Worm (Caenorhabditis elegans): ENCODE measurements around the gene ints-9.

The ints-9 gene

ce11 chrV:7532947-7533346, 42.7 kb upstream of the ints-9 start, which contains the start of gene C54F6.3:
Gene C54F6.3 (plus strand): TSS chrV:7533247.
- TF ChIP-seq daf-12 (tag; optimal IDR thresholded peaks at IDR 0.05) (no peak), nhr-111 (GFP tag; optimal IDR thresholded peaks at IDR 0.05) (no peak), ZK337.2 (GFP tag; IDR thresholded peaks at IDR 0.05) (no peak), hlh-11 (tag; optimal IDR thresholded peaks at IDR 0.05) (no peak), fkh-10 (GFP tag; optimal IDR thresholded peaks at IDR 0.05) (no peak), daf-16 (GFP tag; optimal IDR thresholded peaks at IDR 0.05) (no peak), daf-16 (tag; optimal IDR thresholded peaks at IDR 0.05) (no peak), madf-9 (GFP tag; conservative IDR thresholded peaks at IDR 0.05) (no peak), dve-1 (tag; optimal IDR thresholded peaks at IDR 0.05; ENCODE audit: insufficient read depth) (no peak), nhr-11 (tag; optimal IDR thresholded peaks at IDR 0.05) (no peak), nhr-41 (GFP tag; IDR thresholded peaks at IDR 0.05) (no peak), vab-7 (GFP tag; IDR thresholded peaks at IDR 0.05) (no peak), attf-4 (tag; optimal IDR thresholded peaks at IDR 0.05) (no peak)

ce11 chrV:7538018-7538417, 37.6 kb upstream of the ints-9 start, which contains the start of gene C54F6.12:
Gene C54F6.12 (minus strand): TSS chrV:7538118.
- TF ChIP-seq unc-62 (GFP tag; optimal IDR thresholded peaks at IDR 0.05 in 1 of 2) (no peak), unc-62 (tag; optimal IDR thresholded peaks at IDR 0.05) (no peak), ZK546.5 (tag; optimal IDR thresholded peaks at IDR 0.05) (no peak), D1046.2 (GFP tag; IDR thresholded peaks at IDR 0.05) (no peak), sdz-12 (GFP tag; optimal IDR thresholded peaks at IDR 0.05) (no peak), F10B5.3 (tag; optimal IDR thresholded peaks at IDR 0.05) (no peak), F49E8.2 (tag; optimal IDR thresholded peaks at IDR 0.05; ENCODE audit: borderline replicate concordance) (no peak), F37D6.2 (tag; optimal IDR thresholded peaks at IDR 0.05) (no peak), spr-1 (tag; optimal IDR thresholded peaks at IDR 0.05) (no peak), hif-1 (tag; optimal IDR thresholded peaks at IDR 0.05) (no peak), dve-1 (tag; optimal IDR thresholded peaks at IDR 0.05; ENCODE audit: insufficient read depth) (no peak), ctbp-1 (GFP tag; IDR thresholded peaks at IDR 0.05) (no peak), mes-2 (tag; optimal IDR thresholded peaks at IDR 0.05; ENCODE audit: poor library complexity, severe bottlenecking) (no peak), lin-15B (tag; optimal IDR thresholded peaks at IDR 0.05) (no peak), nhr-28 (tag; optimal IDR thresholded peaks at IDR 0.05) (no peak), daf-19 (GFP tag; conservative IDR thresholded peaks at IDR 0.05) (no peak), ceh-82 (tag; optimal IDR thresholded peaks at IDR 0.05) (no peak), lir-3 (tag; optimal IDR thresholded peaks at IDR 0.05) (no peak), ceh-62 (tag; optimal IDR thresholded peaks at IDR 0.05) (no peak)

ce11 chrV:7539015-7539414, 36.6 kb upstream of the ints-9 start, which contains the start of gene srh-268:
Gene srh-268 (plus strand): TSS chrV:7539315.
- TF ChIP-seq pha-4 (GFP tag; IDR thresholded peaks at IDR 0.05) (no peak), pha-4 (tag; optimal IDR thresholded peaks at IDR 0.05) (no peak), php-3 (GFP tag; IDR thresholded peaks at IDR 0.05) (no peak), F49E8.2 (tag; optimal IDR thresholded peaks at IDR 0.05; ENCODE audit: borderline replicate concordance) (no peak), unc-130 (GFP tag; optimal IDR thresholded peaks at IDR 0.05) (no peak), vab-7 (GFP tag; IDR thresholded peaks at IDR 0.05) (no peak), dmd-9 (GFP tag; IDR thresholded peaks at IDR 0.05) (no peak), nhr-77 (tag; optimal IDR thresholded peaks at IDR 0.05) (no peak), ztf-11 (tag; optimal IDR thresholded peaks at IDR 0.05) (no peak)

ce11 chrV:7543728-7544127, 31.9 kb upstream of the ints-9 start:
- TF ChIP-seq nhr-102 (tag; optimal IDR thresholded peaks at IDR 0.05) (no peak), mdl-1 (tag; optimal IDR thresholded peaks at IDR 0.05) (peak in 1 of 2 experiments; percentile 8), nhr-48 (tag; optimal IDR thresholded peaks at IDR 0.05) (peak; percentile 79), daf-19 (GFP tag; conservative IDR thresholded peaks at IDR 0.05) (no peak), nhr-28 (tag; optimal IDR thresholded peaks at IDR 0.05) (peak; percentile 10), nhr-25 (tag; optimal IDR thresholded peaks at IDR 0.05; ENCODE audit: borderline replicate concordance, insufficient read depth) (no peak), unc-62 (GFP tag; optimal IDR thresholded peaks at IDR 0.05 in 1 of 2) (peak in 1 of 2 experiments; percentile 87), unc-62 (tag; optimal IDR thresholded peaks at IDR 0.05) (no peak)

Measured in whole organism, L4 larva.